Worm (Caenorhabditis elegans) whole organism, L4 larva: Measurements from ENCODE around the gene R02F2.7.

Source experiments
- F26F4.8 ChIP-seq: fragments of 200-800 bp; sonication (Bioruptor generic); conservative IDR thresholded peaks from 2 replicates; pipeline ENCODE4 v1.3.6; 2022; ENCODE audit warnings: missing genetic modification characterization, missing compliant biosample characterization
- F44E2.7 ChIP-seq: fragments of 200-800 bp; sonication (Bioruptor generic); IDR thresholded peaks from 2 replicates; pipeline ENCODE4 v2.1.2; 2022; ENCODE audit warnings: missing genetic modification characterization, missing compliant biosample characterization
- Y48G9A.11 ChIP-seq: fragments of 200-800 bp; sonication (Bioruptor generic); IDR thresholded peaks from 2 replicates; pipeline ENCODE4 v1.3.6; 2022; ENCODE audit warnings: missing genetic modification reagents, missing genetic modification characterization, missing compliant biosample characterization
- Y5F2A.4 ChIP-seq: fragments of 200-800 bp; sonication (Bioruptor generic); optimal IDR thresholded peaks from 2 replicates; lab custom pipeline; 2018; ENCODE audit warnings: mild to moderate bottlenecking, missing genetic modification characterization, missing compliant biosample characterization
- aly-2 ChIP-seq: sonication (generic microtip); optimal IDR thresholded peaks from 2 replicates; lab custom pipeline; 2018; ENCODE audit warnings: missing biosample characterization, missing genetic modification characterization
- ama-1 ChIP-seq: fragments of 150-350 bp; optimal IDR thresholded peaks from 2 replicates; lab custom pipeline; 2014; ENCODE audit warnings: inconsistent platforms, mixed read lengths
- ceh-20 ChIP-seq: fragments of 200-800 bp; sonication (Bioruptor generic); IDR thresholded peaks from 2 replicates; pipeline ENCODE4 v1.3.6; 2022; ENCODE audit warnings: missing genetic modification reagents, missing genetic modification characterization, missing compliant biosample characterization
- ceh-32 ChIP-seq: sonication (generic microtip); optimal IDR thresholded peaks from 2 replicates; lab custom pipeline; 2016; ENCODE audit warnings: mild to moderate bottlenecking, missing genetic modification characterization, missing compliant biosample characterization; ENCODE audit not compliant: poor library complexity
- ceh-44 ChIP-seq: fragments of 200-800 bp; sonication (Bioruptor generic); IDR thresholded peaks from 2 replicates; pipeline ENCODE4 v1.3.6; 2022; ENCODE audit warnings: missing genetic modification reagents, missing genetic modification characterization, missing compliant biosample characterization
- ceh-82 ChIP-seq: sonication (generic microtip); optimal IDR thresholded peaks from 2 replicates; lab custom pipeline; 2017; ENCODE audit warnings: missing biosample characterization, missing genetic modification characterization
- daf-19 ChIP-seq: fragments of 200-800 bp; sonication (Bioruptor generic); conservative IDR thresholded peaks from 2 replicates; pipeline ENCODE4 v1.3.6; 2022; ENCODE audit warnings: missing genetic modification characterization, missing compliant biosample characterization
- dmd-6 ChIP-seq: fragments of 200-800 bp; sonication (Bioruptor generic); IDR thresholded peaks from 2 replicates; pipeline ENCODE4 v1.3.6; 2022; ENCODE audit warnings: missing genetic modification reagents, missing genetic modification characterization, missing compliant biosample characterization
- dmd-9 ChIP-seq: fragments of 200-800 bp; sonication (Bioruptor generic); IDR thresholded peaks from 2 replicates; pipeline ENCODE4 v1.3.6; 2022; ENCODE audit warnings: missing genetic modification reagents, missing genetic modification characterization, missing compliant biosample characterization
- dpl-1 ChIP-seq: fragments of 150-350 bp; optimal IDR thresholded peaks from 2 replicates; lab custom pipeline; 2014; ENCODE audit warnings: missing biosample characterization, missing genetic modification reagents, missing genetic modification characterization
- egl-27 ChIP-seq: sonication (generic microtip); optimal IDR thresholded peaks from 3 replicates; lab custom pipeline; 2017; ENCODE audit warnings: missing biosample characterization, missing genetic modification reagents, missing genetic modification characterization
- egl-43 ChIP-seq: fragments of 200-800 bp; sonication (Bioruptor generic); IDR thresholded peaks from 2 replicates; pipeline ENCODE4 v1.3.6; 2022; ENCODE audit warnings: missing genetic modification reagents, missing genetic modification characterization, missing compliant biosample characterization
- fkh-10 ChIP-seq: fragments of 150-350 bp; optimal IDR thresholded peaks from 2 replicates; lab custom pipeline; 2014; ENCODE audit warnings: missing biosample characterization, missing genetic modification reagents, missing genetic modification characterization
- hif-1 ChIP-seq, 2 experiments: sonication (generic microtip); optimal IDR thresholded peaks; 2 replicates each; lab custom pipeline; 2016 to 2017; ENCODE audit warnings: missing compliant biosample characterization in 2 of 2, missing genetic modification characterization in 2 of 2, missing genetic modification reagents in 2 of 2, missing genotype in 2 of 2, mild to moderate bottlenecking in 1 of 2
- hlh-11 ChIP-seq: fragments of 200-800 bp; sonication (Bioruptor generic); optimal IDR thresholded peaks from 2 replicates; lab custom pipeline; 2018; ENCODE audit warnings: mild to moderate bottlenecking, missing genetic modification characterization, missing compliant biosample characterization
- hmg-1.1 ChIP-seq: fragments of 200-800 bp; sonication (Bioruptor generic); IDR thresholded peaks from 2 replicates; pipeline ENCODE4 v1.3.6; 2022; ENCODE audit warnings: missing genetic modification reagents, missing genetic modification characterization, missing compliant biosample characterization
- madf-9 ChIP-seq: fragments of 200-800 bp; sonication (Bioruptor generic); conservative IDR thresholded peaks from 2 replicates; pipeline ENCODE4 v1.3.6; 2022; ENCODE audit warnings: missing genetic modification reagents, missing genetic modification characterization, missing compliant biosample characterization
- mdl-1 ChIP-seq, 2 experiments: fragments of 150-350 bp in 1 of 2; sonication (generic microtip) in 1 of 2; optimal IDR thresholded peaks; 2 replicates each; lab custom pipeline; 2014 to 2017; ENCODE audit warnings: missing biosample characterization in 2 of 2, missing genetic modification characterization in 2 of 2
- mdt-29 ChIP-seq: fragments of 200-800 bp; sonication (Bioruptor generic); IDR thresholded peaks from 2 replicates; pipeline ENCODE4 v1.3.6; 2022; ENCODE audit warnings: missing genetic modification reagents, missing genetic modification characterization, missing compliant biosample characterization
- mes-2 ChIP-seq: sonication (generic microtip); optimal IDR thresholded peaks from 2 replicates; lab custom pipeline; 2016; ENCODE audit warnings: missing genotype, mild to moderate bottlenecking, missing genetic modification characterization, missing compliant biosample characterization; ENCODE audit not compliant: poor library complexity, severe bottlenecking
- mxl-2 ChIP-seq: fragments of 200-800 bp; sonication (Bioruptor generic); conservative IDR thresholded peaks from 2 replicates; pipeline ENCODE4 v1.3.6; 2022; ENCODE audit warnings: missing genetic modification reagents, missing genetic modification characterization, missing compliant biosample characterization
- mxl-3 ChIP-seq: fragments of 200-800 bp; sonication (Bioruptor generic); optimal IDR thresholded peaks from 2 replicates; lab custom pipeline; 2018; ENCODE audit warnings: mild to moderate bottlenecking, missing genetic modification characterization, missing compliant biosample characterization
- nhr-102 ChIP-seq: sonication (generic microtip); optimal IDR thresholded peaks from 2 replicates; lab custom pipeline; 2016; ENCODE audit warnings: mild to moderate bottlenecking, missing genetic modification characterization, moderate library complexity, missing compliant biosample characterization
- nhr-11 ChIP-seq: fragments of 150-350 bp; optimal IDR thresholded peaks from 2 replicates; lab custom pipeline; 2014; ENCODE audit warnings: missing biosample characterization, missing genetic modification characterization
- nhr-25 ChIP-seq: sonication (generic microtip); optimal IDR thresholded peaks from 2 replicates; lab custom pipeline; 2017; ENCODE audit warnings: missing genetic modification characterization, mild to moderate bottlenecking, missing compliant biosample characterization, antibody characterized with exemption, moderate library complexity, borderline replicate concordance; ENCODE audit not compliant: insufficient read depth
- nhr-28 ChIP-seq: fragments of 150-350 bp; optimal IDR thresholded peaks from 2 replicates; lab custom pipeline; 2014; ENCODE audit warnings: missing biosample characterization, missing genetic modification characterization
- nhr-41 ChIP-seq: fragments of 200-800 bp; sonication (Bioruptor generic); IDR thresholded peaks from 2 replicates; pipeline ENCODE4 v1.3.6; 2022; ENCODE audit warnings: missing genetic modification reagents, missing genetic modification characterization, missing compliant biosample characterization
- nhr-48 ChIP-seq: sonication (generic microtip); optimal IDR thresholded peaks from 2 replicates; lab custom pipeline; 2016; ENCODE audit warnings: mild to moderate bottlenecking, missing genetic modification characterization, missing compliant biosample characterization
- nhr-77 ChIP-seq: fragments of 150-350 bp; optimal IDR thresholded peaks from 2 replicates; lab custom pipeline; 2014; ENCODE audit warnings: missing biosample characterization, missing genetic modification characterization
- pqm-1 ChIP-seq: sonication (generic microtip); optimal IDR thresholded peaks from 2 replicates; lab custom pipeline; 2017; ENCODE audit warnings: missing biosample characterization, missing genetic modification characterization
- rbr-2 ChIP-seq: sonication (generic microtip); optimal IDR thresholded peaks from 2 replicates; lab custom pipeline; 2016; ENCODE audit warnings: missing genotype, missing genetic modification characterization, missing compliant biosample characterization
- set-16 ChIP-seq: fragments of 200-800 bp; sonication (Bioruptor generic); IDR thresholded peaks from 2 replicates; pipeline ENCODE4 v1.3.6; 2022; ENCODE audit warnings: missing genetic modification reagents, missing genetic modification characterization, missing compliant biosample characterization
- skn-1 ChIP-seq: fragments of 150-350 bp; optimal IDR thresholded peaks from 2 replicates; lab custom pipeline; 2014; ENCODE audit warnings: missing biosample characterization, missing genetic modification characterization
- spr-3 ChIP-seq: fragments of 200-800 bp; sonication (Bioruptor generic); optimal IDR thresholded peaks from 2 replicates; lab custom pipeline; 2018; ENCODE audit warnings: mild to moderate bottlenecking, missing genetic modification characterization, missing compliant biosample characterization
- zag-1 ChIP-seq: fragments of 150-350 bp; optimal IDR thresholded peaks from 2 replicates; lab custom pipeline; 2014; ENCODE audit warnings: missing biosample characterization, missing genetic modification characterization
- zfp-3 ChIP-seq: fragments of 200-800 bp; sonication (Bioruptor generic); conservative IDR thresholded peaks from 2 replicates; pipeline ENCODE4 v1.3.6; 2022; ENCODE audit warnings: missing genetic modification reagents, missing genetic modification characterization, missing compliant biosample characterization
- zip-2 ChIP-seq: fragments of 150-350 bp; optimal IDR thresholded peaks from 2 replicates; lab custom pipeline; 2014; ENCODE audit warnings: missing biosample characterization, missing genetic modification characterization

R02F2.7 gene

ce11 chrIII:5502915-5503575 is 19.5 kb upstream of the R02F2.7 start (continued):
- peak; percentile 76 for TF ChIP-seq dmd-6 (GFP tag; lab: Robert Waterston, UW)
- peak; percentile 46 for TF ChIP-seq nhr-11 (tag; lab: Kevin White, UChicago)
- peak; percentile 46 for TF ChIP-seq fkh-10 (GFP tag; lab: Kevin White, UChicago)
- 0 out of 2 replicates have a peak, but pooled peaks have one; percentile 30 for TF ChIP-seq nhr-41
- TF ChIP-seq F44E2.7 (GFP tag; lab: Robert Waterston, UW): no peak
- no peak for TF ChIP-seq ceh-20
- 0 out of 2 replicates have a peak, but pooled peaks have one; percentile 30 for TF ChIP-seq zfp-3
- TF ChIP-seq dmd-9 (GFP tag; lab: Robert Waterston, UW): no peak
- peak; percentile 43; the same call in 1 of the 2 replicates for TF ChIP-seq set-16 (GFP tag; lab: Robert Waterston, UW)
- no peak for TF ChIP-seq ceh-82 (tag; lab: Kevin White, UChicago)
- peak; percentile 15 for TF ChIP-seq dpl-1 (GFP tag; lab: Kevin White, UChicago)
- TF ChIP-seq daf-19: no peak
- TF ChIP-seq mxl-2 (GFP tag; lab: Robert Waterston, UW): no peak
- no peak for TF ChIP-seq egl-27 (tag; lab: Kevin White, UChicago)
- TF ChIP-seq zag-1 (tag; lab: Kevin White, UChicago): no peak
- peak; percentile 66 for TF ChIP-seq mes-2
- TF ChIP-seq nhr-48 (tag; lab: Kevin White, UChicago): peak; percentile 49
- peak; percentile 57 for TF ChIP-seq nhr-25 (tag; lab: Kevin White, UChicago)
- peak; percentile 57; the same call in 1 of the 2 replicates for TF ChIP-seq mdt-29 (GFP tag; lab: Robert Waterston, UW)
- no peak for TF ChIP-seq ceh-32 (tag; lab: Kevin White, UChicago)
- no peak for TF ChIP-seq skn-1 (tag; lab: Kevin White, UChicago)
- TF ChIP-seq madf-9 (GFP tag; lab: Robert Waterston, UW): no peak
- TF ChIP-seq rbr-2 (tag; lab: Kevin White, UChicago): peak; percentile 4
- TF ChIP-seq egl-43 (GFP tag; lab: Robert Waterston, UW): peak; percentile 32; the same call in 1 of the 2 replicates
- TF ChIP-seq Y48G9A.11 (GFP tag; lab: Robert Waterston, UW): no peak
- TF ChIP-seq nhr-102: peak; percentile 42
- TF ChIP-seq nhr-77 (tag; lab: Kevin White, UChicago): peak; percentile 45
- TF ChIP-seq aly-2: no peak
- TF ChIP-seq hif-1 (tag; optimal IDR thresholded peaks at IDR 0.05; lab: Kevin White, UChicago): peak in 1 of 2 experiments; percentile 48
- peak; percentile 67 for TF ChIP-seq nhr-28 (tag; lab: Kevin White, UChicago)
- no peak for TF ChIP-seq zip-2 (tag; lab: Kevin White, UChicago)
- no peak for TF ChIP-seq Y5F2A.4
- peak; percentile 58 for TF ChIP-seq mxl-3
- TF ChIP-seq hlh-11: peak; percentile 94
- TF ChIP-seq F26F4.8 (GFP tag; lab: Robert Waterston, UW): no peak
- TF ChIP-seq ama-1: peak; percentile 77
- TF ChIP-seq pqm-1 (tag; lab: Kevin White, UChicago): peak; percentile 74
- TF ChIP-seq mdl-1 (tag; optimal IDR thresholded peaks at IDR 0.05; lab: Kevin White, UChicago): peak; percentile 7 to 83
- peak; percentile 49; the same call in 1 of the 2 replicates for TF ChIP-seq hmg-1.1 (GFP tag; lab: Robert Waterston, UW)
- TF ChIP-seq spr-3 (GFP tag; lab: Kevin White, UChicago): no peak
- TF ChIP-seq ceh-44 (GFP tag; lab: Robert Waterston, UW): no peak
